Worm (Caenorhabditis elegans): ENCODE measurements around the gene F56C3.10.

DNA sequence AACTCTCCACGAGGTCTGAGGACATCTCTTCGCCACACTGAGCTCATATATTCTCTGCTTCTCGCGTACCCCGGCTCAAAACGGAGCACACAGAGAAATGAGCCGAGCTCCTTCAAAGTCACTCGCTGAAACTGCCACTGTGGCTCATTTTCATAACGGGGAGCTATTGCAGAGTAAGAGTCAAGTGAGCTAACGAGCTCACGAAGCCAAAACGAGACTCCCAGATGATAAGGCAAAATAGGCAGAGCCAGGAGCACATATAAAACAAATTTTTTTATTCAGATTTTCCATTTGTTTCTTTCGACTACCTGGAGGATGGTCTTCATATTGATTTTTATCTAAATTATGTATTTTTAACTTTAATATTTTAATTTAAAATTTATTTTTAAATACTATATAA is 43.0 kb upstream of the F56C3.10 start, which contains the start of gene F19G12.3:
- TF ChIP-seq cog-1 (tag; optimal IDR thresholded peaks at IDR 0.05) (no peak), ztf-23 (GFP tag; IDR thresholded peaks at IDR 0.05) (no peak), klf-2 (GFP tag; conservative IDR thresholded peaks at IDR 0.05) (no peak)

Measured in whole organism, midembryonic.